Worm (Caenorhabditis elegans): ENCODE measurements around the gene mac-1.

DNA sequence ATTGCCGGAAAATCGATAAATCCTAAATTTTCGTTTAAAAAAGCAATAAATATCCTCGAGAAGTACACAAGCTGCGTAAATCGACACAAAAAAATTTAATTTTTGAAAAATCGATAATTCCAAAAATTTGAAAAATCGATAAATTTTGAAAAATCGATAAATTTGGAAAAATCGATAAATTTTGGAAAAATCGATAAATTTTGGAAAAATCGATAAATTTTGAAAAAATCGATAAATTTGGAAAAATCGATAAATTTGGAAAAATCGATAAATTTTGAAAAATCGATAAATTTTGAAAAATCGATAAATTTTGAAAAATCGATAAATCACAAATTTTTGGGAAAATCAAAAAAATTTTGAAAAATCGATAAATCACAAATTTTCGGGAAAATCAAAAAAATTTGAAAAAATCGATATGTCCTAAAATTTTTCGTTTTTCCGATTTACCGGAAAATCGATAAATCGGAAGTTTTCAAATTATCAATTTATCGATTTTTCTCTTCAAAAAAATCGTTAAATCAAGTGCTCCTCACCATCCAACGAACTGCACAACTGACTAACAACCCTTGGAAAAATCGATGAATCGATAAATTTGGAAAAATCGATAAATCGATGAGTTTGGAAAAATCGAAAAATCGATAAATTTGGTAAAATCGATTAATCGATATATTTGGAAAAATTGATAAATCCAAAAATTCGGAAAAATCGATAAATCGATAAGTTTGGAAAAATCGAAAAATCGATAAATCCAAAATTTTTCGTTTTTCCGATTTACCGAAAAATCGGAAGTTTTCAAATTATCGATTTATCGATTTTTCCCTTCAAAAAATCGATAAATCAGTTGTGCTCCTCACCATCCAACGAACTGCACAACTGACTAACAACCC lies 4.8 kb downstream of the mac-1 start:
- TF ChIP-seq T22C8.4 (GFP tag; IDR thresholded peaks at IDR 0.05) (peak; percentile 100), ztf-29 (GFP tag; IDR thresholded peaks at IDR 0.05) (no peak), cog-1 (tag; optimal IDR thresholded peaks at IDR 0.05) (no peak), tab-1 (GFP tag; IDR thresholded peaks at IDR 0.05) (no peak), klf-2 (GFP tag; conservative IDR thresholded peaks at IDR 0.05) (no peak), flt-1 (GFP tag; IDR thresholded peaks at IDR 0.05) (no peak), ztf-23 (GFP tag; IDR thresholded peaks at IDR 0.05) (no peak)
